Worm (Caenorhabditis elegans) whole organism, early embryonic: Measurements from ENCODE around the gene Y82E9BR.5.
"Not testable (repeated sequence)": the region's sequence is repeated elsewhere in the genome, so short reads cannot be mapped to it uniquely, and the experiment has no call there.

Experiments
- B0310.2 ChIP-seq: sonication (generic microtip); optimal IDR thresholded peaks from 2 replicates; lab custom pipeline; 2016; ENCODE audit warnings: mild to moderate bottlenecking, missing genetic modification characterization, missing compliant biosample characterization
- F13C5.2 ChIP-seq: sonication (generic microtip); optimal IDR thresholded peaks from 2 replicates; lab custom pipeline; 2017; ENCODE audit warnings: mild to moderate bottlenecking, missing genetic modification characterization, inconsistent platforms, missing compliant biosample characterization
- aly-1 ChIP-seq: sonication (generic microtip); optimal IDR thresholded peaks from 2 replicates; lab custom pipeline; 2016; ENCODE audit warnings: missing genetic modification characterization, missing compliant biosample characterization
- ama-1 ChIP-seq: fragments of 150-350 bp; optimal IDR thresholded peaks from 2 replicates; lab custom pipeline; 2014
- ceh-13 ChIP-seq: fragments of 200-800 bp; sonication (Bioruptor generic); optimal IDR thresholded peaks from 2 replicates; lab custom pipeline; 2018; ENCODE audit warnings: mild to moderate bottlenecking, missing genetic modification characterization, missing compliant biosample characterization
- ceh-36 ChIP-seq: sonication (generic microtip); optimal IDR thresholded peaks from 2 replicates; lab custom pipeline; 2016; ENCODE audit warnings: missing genetic modification characterization, inconsistent platforms, missing compliant biosample characterization
- ets-7 ChIP-seq: sonication (generic microtip); optimal IDR thresholded peaks from 2 replicates; lab custom pipeline; 2016; ENCODE audit warnings: missing genotype, missing genetic modification characterization, missing compliant biosample characterization
- flt-1 ChIP-seq: fragments of 200-800 bp; sonication (Bioruptor generic); IDR thresholded peaks from 2 replicates; pipeline ENCODE4 v1.3.6; 2022; ENCODE audit warnings: missing genetic modification characterization, missing compliant biosample characterization
- hmbx-1 ChIP-seq: sonication (generic microtip); optimal IDR thresholded peaks from 2 replicates; lab custom pipeline; 2016; ENCODE audit warnings: mild to moderate bottlenecking, missing genetic modification characterization, missing compliant biosample characterization
- hmg-4 ChIP-seq: fragments of 200-800 bp; sonication (Bioruptor generic); optimal IDR thresholded peaks from 2 replicates; lab custom pipeline; 2018; ENCODE audit warnings: mild to moderate bottlenecking, missing genetic modification characterization, missing compliant biosample characterization
- hnd-1 ChIP-seq: sonication (generic microtip); optimal IDR thresholded peaks from 2 replicates; lab custom pipeline; 2016; ENCODE audit warnings: missing genetic modification characterization, missing compliant biosample characterization
- pes-1 ChIP-seq: fragments of 200-800 bp; sonication (Bioruptor generic); IDR thresholded peaks from 2 replicates; pipeline ENCODE4 v1.3.6; 2022; ENCODE audit warnings: missing genetic modification reagents, missing genetic modification characterization, missing compliant biosample characterization
- scrt-1 ChIP-seq: fragments of 200-800 bp; sonication (Bioruptor generic); IDR thresholded peaks from 2 replicates; pipeline ENCODE4 v1.3.6; 2022; ENCODE audit warnings: missing genetic modification characterization, missing compliant biosample characterization
- sea-1 ChIP-seq: fragments of 200-800 bp; sonication (Bioruptor generic); conservative IDR thresholded peaks from 2 replicates; pipeline ENCODE4 v1.3.6; 2022; ENCODE audit warnings: missing genetic modification characterization, missing compliant biosample characterization
- tbx-11 ChIP-seq: fragments of 200-800 bp; sonication (Bioruptor generic); IDR thresholded peaks from 2 replicates; pipeline ENCODE4 v1.3.6; 2022; ENCODE audit warnings: missing genetic modification characterization, missing compliant biosample characterization
- tbx-37 ChIP-seq: fragments of 200-800 bp; sonication (Bioruptor generic); conservative IDR thresholded peaks from 2 replicates; pipeline ENCODE4 v1.3.6; 2022; ENCODE audit warnings: missing genetic modification reagents, missing genetic modification characterization, missing compliant biosample characterization
- tra-4 ChIP-seq: sonication (generic microtip); optimal IDR thresholded peaks from 2 replicates; lab custom pipeline; 2017; ENCODE audit warnings: missing genetic modification characterization, missing compliant biosample characterization

Y82E9BR.5 gene

ce11 chrIII:1375491-1375890, 8.7 kb upstream of the Y82E9BR.5 start, which contains the start of gene Y82E9BR.10:
TSS of gene Y82E9BR.10 (minus strand) at chrIII:1375591.
- TF ChIP-seq aly-1 (tag; lab: Kevin White, UChicago); ceh-13 (GFP tag; lab: Kevin White, UChicago); F13C5.2 (tag; lab: Kevin White, UChicago): not testable (repeated sequence)

ce11 chrIII:1377903-1378302, 6.3 kb upstream of the Y82E9BR.5 start, which contains the start of gene pals-40:
TSS of gene pals-40 (minus strand) at chrIII:1378003.
- not testable (repeated sequence) for TF ChIP-seq F13C5.2 (tag; lab: Kevin White, UChicago); tbx-37; aly-1 (tag; lab: Kevin White, UChicago)

ce11 chrIII:1380535-1381274, 3.5 kb upstream of the Y82E9BR.5 start, which contains the start of the genes pals-21 and Y82E9BR.6:
TSS of gene pals-21 (minus strand) at chrIII:1380635.
TSS of gene Y82E9BR.6 (plus strand) at chrIII:1381224.
- no peak for TF ChIP-seq scrt-1 (GFP tag; lab: Robert Waterston, UW)
- TF ChIP-seq ama-1 = no peak
- TF ChIP-seq B0310.2 = no peak
- no peak for TF ChIP-seq aly-1 (tag; lab: Kevin White, UChicago)
- no peak for TF ChIP-seq hmg-4
- no peak for TF ChIP-seq pes-1
- no peak for TF ChIP-seq hnd-1 (tag; lab: Kevin White, UChicago)
- TF ChIP-seq hmbx-1 = no peak
- TF ChIP-seq ceh-36 = no peak
- TF ChIP-seq tbx-37 = no peak
- no peak for TF ChIP-seq flt-1 (GFP tag; lab: Robert Waterston, UW)

- TF ChIP-seq tra-4 (tag; lab: Kevin White, UChicago) = no peak
- no peak for TF ChIP-seq ceh-36
- no peak for TF ChIP-seq ceh-13 (GFP tag; lab: Kevin White, UChicago)
- TF ChIP-seq ets-7 = no peak
- no peak for TF ChIP-seq B0310.2
- TF ChIP-seq flt-1 (GFP tag; lab: Robert Waterston, UW) = no peak
- no peak for TF ChIP-seq hnd-1 (tag; lab: Kevin White, UChicago)
- TF ChIP-seq ama-1 = no peak
- TF ChIP-seq tbx-37 = no peak
- no peak for TF ChIP-seq tbx-11
- TF ChIP-seq F13C5.2 (tag; lab: Kevin White, UChicago) = no peak
These were observed 687 bp upstream of the Y82E9BR.5 start for ce11 chrIII:1383483-1383882.

ce11 chrIII:1384694-1385093, 524 bp downstream of the Y82E9BR.5 start:
- TF ChIP-seq ama-1 (no peak), tbx-11 (no peak), tra-4 (tag; lab: Kevin White, UChicago) (no peak), scrt-1 (GFP tag; lab: Robert Waterston, UW) (no peak), sea-1 (no peak), hnd-1 (tag; lab: Kevin White, UChicago) (no peak), pes-1 (no peak), ceh-13 (GFP tag; lab: Kevin White, UChicago) (no peak), hmg-4 (no peak), aly-1 (tag; lab: Kevin White, UChicago) (no peak), hmbx-1 (no peak), B0310.2 (no peak), tbx-37 (no peak)

- TF ChIP-seq hmbx-1 = no peak
- no peak for TF ChIP-seq tbx-11
- TF ChIP-seq scrt-1 (GFP tag; lab: Robert Waterston, UW) = no peak
- no peak for TF ChIP-seq ceh-13 (GFP tag; lab: Kevin White, UChicago)
- no peak for TF ChIP-seq tbx-37
- TF ChIP-seq hmg-4 = no peak
These were observed 4.3 kb downstream of the Y82E9BR.5 start, which contains the start of gene pals-20 for ce11 chrIII:1388274-1389058. TSS of gene pals-20 (minus strand) at chrIII:1388324.

- no peak for TF ChIP-seq pes-1
- no peak for TF ChIP-seq hmg-4
- TF ChIP-seq ceh-13 (GFP tag; lab: Kevin White, UChicago) = no peak
- no peak for TF ChIP-seq ceh-36
- no peak for TF ChIP-seq tbx-37
- TF ChIP-seq F13C5.2 (tag; lab: Kevin White, UChicago) = no peak
- TF ChIP-seq flt-1 (GFP tag; lab: Robert Waterston, UW) = no peak
- TF ChIP-seq hnd-1 (tag; lab: Kevin White, UChicago) = no peak
- TF ChIP-seq B0310.2 = no peak
These were observed 5.8 kb downstream of the Y82E9BR.5 start for ce11 chrIII:1389988-1390387.

- TF ChIP-seq hnd-1 (tag; lab: Kevin White, UChicago) (no peak), hmbx-1 (no peak), ceh-13 (GFP tag; lab: Kevin White, UChicago) (no peak), scrt-1 (GFP tag; lab: Robert Waterston, UW) (no peak), tra-4 (tag; lab: Kevin White, UChicago) (no peak), B0310.2 (no peak), flt-1 (GFP tag; lab: Robert Waterston, UW) (no peak), pes-1 (no peak), tbx-37 (no peak), sea-1 (no peak), ama-1 (no peak), F13C5.2 (tag; lab: Kevin White, UChicago) (no peak), tbx-11 (no peak), ets-7 (no peak), hmg-4 (no peak), aly-1 (tag; lab: Kevin White, UChicago) (no peak), ceh-36 (no peak)
These were observed 7.6 kb downstream of the Y82E9BR.5 start, which contains the start of gene pals-17 for ce11 chrIII:1391752-1392151. TSS of gene pals-17 (minus strand) at chrIII:1391852.
